Worm (Caenorhabditis elegans): ENCODE measurements around the gene K08D10.10.

- TF ChIP-seq aptf-3 (GFP tag; IDR thresholded peaks at IDR 0.05) (no peak), snpc-1.1 (tag; optimal IDR thresholded peaks at IDR 0.05; ENCODE audit: insufficient read depth) (no peak), ama-1 (optimal IDR thresholded peaks at IDR 0.05) (no peak), ama-1 (GFP tag; optimal IDR thresholded peaks at IDR 0.05) (no peak), bed-1 (GFP tag; IDR thresholded peaks at IDR 0.05) (no peak), aptf-2 (GFP tag; conservative IDR thresholded peaks at IDR 0.05) (no peak), F52B5.7 (tag; optimal IDR thresholded peaks at IDR 0.05) (no peak), lin-26 (GFP tag; IDR thresholded peaks at IDR 0.05) (no peak), nhr-27 (tag; optimal IDR thresholded peaks at IDR 0.05) (no peak), unc-130 (GFP tag; optimal IDR thresholded peaks at IDR 0.05) (no peak), unc-62 (GFP tag; optimal IDR thresholded peaks at IDR 0.05) (no peak), lsy-27 (tag; optimal IDR thresholded peaks at IDR 0.05; ENCODE audit: borderline replicate concordance, insufficient read depth) (no peak), lag-1 (GFP tag; IDR thresholded peaks at IDR 0.05) (no peak)
These were observed 11.8 kb upstream of the K08D10.10 start, which contains the start of gene F49F1.18 for ce11 chrIV:4140265-4140664.
